Fruit fly (Drosophila melanogaster) Kc167 (cell line): ENCODE data around the gene CG32806.

Experiments
- Myc ChIP-seq: fragments of >200 bp; optimal IDR thresholded peaks from 2 replicates; lab custom pipeline; 2017; ENCODE audit warnings: missing external identifiers
- Sin3A ChIP-seq: fragments of >200 bp; optimal IDR thresholded peaks from 2 replicates; lab custom pipeline; 2018; ENCODE audit warnings: missing external identifiers
- h ChIP-seq: fragments of >200 bp; optimal IDR thresholded peaks from 3 replicates; lab custom pipeline; 2018; ENCODE audit warnings: missing external identifiers
- insv ChIP-seq: fragments of >200 bp; optimal IDR thresholded peaks from 3 replicates; lab custom pipeline; 2018; ENCODE audit warnings: missing external identifiers
- psq ChIP-seq: fragments of >200 bp; optimal IDR thresholded peaks from 2 replicates; lab custom pipeline; 2017; ENCODE audit warnings: missing external identifiers
- ttk ChIP-seq: sonication (Bioruptor generic); optimal IDR thresholded peaks from 2 replicates; lab custom pipeline; 2017; ENCODE audit warnings: missing external identifiers

The CG32806 gene

dm6 chrX:1789266-1789665, at the start of gene CG32806:
Gene CG32806, plus strand, starts transcription at chrX:1789566.
- TF ChIP-seq psq (lab: Kevin White, UChicago) (no peak), insv (lab: Kevin White, UChicago) (no peak), ttk (lab: Kevin White, UChicago) (no peak), h (no peak), Myc (lab: Kevin White, UChicago) (no peak), Sin3A (lab: Kevin White, UChicago) (no peak)

- no peak for TF ChIP-seq Myc (lab: Kevin White, UChicago)
- no peak for TF ChIP-seq insv (lab: Kevin White, UChicago)
- no peak for TF ChIP-seq psq (lab: Kevin White, UChicago)
- no peak for TF ChIP-seq ttk (lab: Kevin White, UChicago)
- TF ChIP-seq Sin3A (lab: Kevin White, UChicago) = no peak
- TF ChIP-seq h = no peak
Measured at dm6 chrX:1753938-1754566, 35.3 kb upstream of the CG32806 start, which contains the start of gene Scgdelta. Gene Scgdelta, minus strand, starts transcription at chrX:1754065.

dm6 chrX:1772626-1773025, 16.7 kb upstream of the CG32806 start:
- no peak for TF ChIP-seq Sin3A (lab: Kevin White, UChicago)
- no peak for TF ChIP-seq psq (lab: Kevin White, UChicago)
- no peak for TF ChIP-seq h
- TF ChIP-seq Myc (lab: Kevin White, UChicago) = no peak
- TF ChIP-seq insv (lab: Kevin White, UChicago) = no peak
- TF ChIP-seq ttk (lab: Kevin White, UChicago) = no peak

- no peak for TF ChIP-seq h
- TF ChIP-seq ttk (lab: Kevin White, UChicago) = no peak
- no peak for TF ChIP-seq insv (lab: Kevin White, UChicago)
- TF ChIP-seq Myc (lab: Kevin White, UChicago) = no peak
- no peak for TF ChIP-seq psq (lab: Kevin White, UChicago)
- TF ChIP-seq Sin3A (lab: Kevin White, UChicago) = no peak
Measured at dm6 chrX:1773532-1774346, 15.6 kb upstream of the CG32806 start, which contains the start of the genes prage and Adar. Gene prage, plus strand, starts transcription at chrX:1773719. Gene Adar, plus strand, starts transcription at chrX:1773725.

- TF ChIP-seq insv (lab: Kevin White, UChicago) (no peak), Sin3A (lab: Kevin White, UChicago) (no peak), h (no peak), psq (lab: Kevin White, UChicago) (no peak), ttk (lab: Kevin White, UChicago) (no peak), Myc (lab: Kevin White, UChicago) (no peak)
Measured at dm6 chrX:1774347-1774829, 15.0 kb upstream of the CG32806 start.

dm6 chrX:1793793-1794358, 4.5 kb downstream of the CG32806 start:
- no peak for TF ChIP-seq Myc (lab: Kevin White, UChicago)
- TF ChIP-seq ttk (lab: Kevin White, UChicago) = no peak
- TF ChIP-seq psq (lab: Kevin White, UChicago) = no peak
- TF ChIP-seq insv (lab: Kevin White, UChicago) = no peak
- TF ChIP-seq h = no peak
- no peak for TF ChIP-seq Sin3A (lab: Kevin White, UChicago)

- TF ChIP-seq insv (lab: Kevin White, UChicago) (no peak), psq (lab: Kevin White, UChicago) (no peak)
Measured at dm6 chrX:1811173-1811572, 21.8 kb downstream of the CG32806 start.

- TF ChIP-seq Sin3A (lab: Kevin White, UChicago) (no peak), insv (lab: Kevin White, UChicago) (no peak), psq (lab: Kevin White, UChicago) (no peak), ttk (lab: Kevin White, UChicago) (no peak), Myc (lab: Kevin White, UChicago) (no peak)
Measured at dm6 chrX:1819026-1819425, 29.7 kb downstream of the CG32806 start.

dm6 chrX:1820241-1820640, 30.9 kb downstream of the CG32806 start, which contains the start of gene CG14810:
Gene CG14810, minus strand, starts transcription at chrX:1820341.
- TF ChIP-seq ttk (lab: Kevin White, UChicago) = no peak
- TF ChIP-seq insv (lab: Kevin White, UChicago) = no peak
- no peak for TF ChIP-seq h
- TF ChIP-seq psq (lab: Kevin White, UChicago) = no peak
- TF ChIP-seq Sin3A (lab: Kevin White, UChicago) = no peak

- TF ChIP-seq Sin3A (lab: Kevin White, UChicago) (no peak), psq (lab: Kevin White, UChicago) (no peak), ttk (lab: Kevin White, UChicago) (no peak), insv (lab: Kevin White, UChicago) (no peak), h (no peak), Myc (lab: Kevin White, UChicago) (no peak)
Measured at dm6 chrX:1821039-1821438, 31.7 kb downstream of the CG32806 start.

dm6 chrX:1822281-1822680, 32.9 kb downstream of the CG32806 start, which contains the start of gene CG14811:
Gene CG14811, minus strand, starts transcription at chrX:1822381.
- no peak for TF ChIP-seq Sin3A (lab: Kevin White, UChicago)
- no peak for TF ChIP-seq insv (lab: Kevin White, UChicago)
- TF ChIP-seq h = no peak
- TF ChIP-seq ttk (lab: Kevin White, UChicago) = no peak
- no peak for TF ChIP-seq Myc (lab: Kevin White, UChicago)
- TF ChIP-seq psq (lab: Kevin White, UChicago) = no peak
